Worm (Caenorhabditis elegans) whole organism, midembryonic: ENCODE results near the gene nep-15.

Experiments
- cog-1 ChIP-seq: sonication (generic microtip); optimal IDR thresholded peaks from 2 replicates; lab custom pipeline; 2016; ENCODE audit warnings: missing genetic modification characterization, missing compliant biosample characterization
- flt-1 ChIP-seq: fragments of 200-800 bp; sonication (Bioruptor generic); IDR thresholded peaks from 2 replicates; pipeline ENCODE4 v1.3.6; 2022; ENCODE audit warnings: missing genetic modification characterization, missing compliant biosample characterization
- ztf-23 ChIP-seq: fragments of 200-800 bp; sonication (Bioruptor generic); IDR thresholded peaks from 2 replicates; pipeline ENCODE4 v1.3.6; 2022; ENCODE audit warnings: missing genetic modification reagents, missing genetic modification characterization, missing compliant biosample characterization

ce11 chrX:8356305-8356704 is 15.7 kb upstream of the nep-15 start:
- TF ChIP-seq flt-1 (no peak), cog-1 (tag; lab: Kevin White, UChicago) (no peak), ztf-23 (GFP tag; lab: Robert Waterston, UW) (no peak)
